Fruit fly (Drosophila melanogaster) whole organism, embryonic: ENCODE results near the gene Cad88C.

Experiments used
- ATbp ChIP-seq: fragments of 200-800 bp; sonication (Bioruptor generic); optimal IDR thresholded peaks from 2 replicates; lab custom pipeline; 2017; ENCODE audit warnings: missing biosample characterization, mild to moderate bottlenecking, missing genetic modification characterization, missing genetic modification reagents
- Asciz ChIP-seq: fragments of 200-800 bp; sonication (Bioruptor generic); optimal IDR thresholded peaks from 2 replicates; lab custom pipeline; 2017; ENCODE audit warnings: missing biosample characterization, mild to moderate bottlenecking, missing genetic modification characterization, missing genetic modification reagents
- Atf3 ChIP-seq: fragments of 200-800 bp; sonication (Bioruptor generic); optimal IDR thresholded peaks from 3 replicates; lab custom pipeline; 2016; ENCODE audit warnings: missing biosample characterization, missing genetic modification characterization
- Bdp1 ChIP-seq: fragments of 200-800 bp; sonication (Bioruptor generic); optimal IDR thresholded peaks from 3 replicates; lab custom pipeline; 2016; ENCODE audit warnings: missing biosample characterization, missing genetic modification characterization
- CG10209 ChIP-seq: fragments of 200-800 bp; sonication (Bioruptor generic); optimal IDR thresholded peaks from 3 replicates; lab custom pipeline; 2017; ENCODE audit warnings: missing biosample characterization, mild to moderate bottlenecking, missing genetic modification characterization, missing genetic modification reagents
- CG10274 ChIP-seq: fragments of 200-800 bp; sonication (Bioruptor generic); optimal IDR thresholded peaks from 3 replicates; lab custom pipeline; 2017; ENCODE audit warnings: missing biosample characterization, mild to moderate bottlenecking, missing genetic modification characterization
- CG11560 ChIP-seq: fragments of 200-800 bp; sonication (Bioruptor generic); IDR thresholded peaks from 3 replicates; pipeline ENCODE4 v1.3.6; 2022; ENCODE audit warnings: missing biosample characterization, missing genetic modification characterization
- CG12104 ChIP-seq: fragments of 200-800 bp; sonication (Bioruptor generic); optimal IDR thresholded peaks from 3 replicates; lab custom pipeline; 2016; ENCODE audit warnings: missing biosample characterization, missing genetic modification characterization
- CG12659 ChIP-seq: fragments of 200-800 bp; sonication (Bioruptor generic); optimal IDR thresholded peaks from 3 replicates; lab custom pipeline; 2017; ENCODE audit warnings: mild to moderate bottlenecking, missing biosample characterization, missing genetic modification reagents, missing genetic modification characterization
- CG13775 ChIP-seq: fragments of 200-800 bp; sonication (Bioruptor generic); optimal IDR thresholded peaks from 3 replicates; lab custom pipeline; 2017; ENCODE audit warnings: missing biosample characterization, mild to moderate bottlenecking, missing genetic modification characterization
- CG14667 ChIP-seq: fragments of 200-800 bp; sonication (Bioruptor generic); IDR thresholded peaks from 2 replicates; pipeline ENCODE4 v1.3.6; 2022; ENCODE audit warnings: missing biosample characterization, missing genetic modification characterization
- CG15011 ChIP-seq: fragments of 200-800 bp; sonication (Bioruptor generic); optimal IDR thresholded peaks from 3 replicates; lab custom pipeline; 2018; ENCODE audit warnings: missing biosample characterization, mild to moderate bottlenecking, missing genetic modification characterization
- CG15479 ChIP-seq: fragments of 200-800 bp; sonication (Bioruptor generic); optimal IDR thresholded peaks from 3 replicates; lab custom pipeline; 2019; ENCODE audit warnings: missing biosample characterization, mild to moderate bottlenecking, missing genetic modification characterization, moderate library complexity
- CG15696 ChIP-seq: fragments of 200-800 bp; sonication (Bioruptor generic); optimal IDR thresholded peaks from 2 replicates; lab custom pipeline; 2019; ENCODE audit warnings: missing biosample characterization, mild to moderate bottlenecking, missing genetic modification characterization, moderate library complexity
- CG16815 ChIP-seq: fragments of 200-800 bp; sonication (Bioruptor generic); optimal IDR thresholded peaks from 3 replicates; lab custom pipeline; 2017; ENCODE audit warnings: missing biosample characterization, mild to moderate bottlenecking, missing genetic modification characterization
- CG18619 ChIP-seq: fragments of 200-800 bp; sonication (Bioruptor generic); optimal IDR thresholded peaks from 3 replicates; lab custom pipeline; 2017; ENCODE audit warnings: missing biosample characterization, mild to moderate bottlenecking, missing genetic modification characterization
- CG18764 ChIP-seq: fragments of 200-800 bp; sonication (Bioruptor generic); optimal IDR thresholded peaks from 3 replicates; lab custom pipeline; 2016; ENCODE audit warnings: missing biosample characterization, missing genetic modification characterization
- CG2875 ChIP-seq: fragments of 200-800 bp; sonication (Bioruptor generic); optimal IDR thresholded peaks from 2 replicates; lab custom pipeline; 2017; ENCODE audit warnings: missing biosample characterization, mild to moderate bottlenecking, missing genetic modification characterization, missing genetic modification reagents
- CG31441 ChIP-seq: fragments of 200-800 bp; sonication (Bioruptor generic); IDR thresholded peaks from 2 replicates; pipeline ENCODE4 v1.3.6; 2022; ENCODE audit warnings: missing biosample characterization, missing genetic modification characterization
- CG4328 ChIP-seq: fragments of 200-800 bp; sonication (Bioruptor generic); optimal IDR thresholded peaks from 3 replicates; lab custom pipeline; 2017; ENCODE audit warnings: missing biosample characterization, missing genetic modification reagents, missing genetic modification characterization
- CG6654 ChIP-seq: fragments of 200-800 bp; sonication (Bioruptor generic); optimal IDR thresholded peaks from 2 replicates; lab custom pipeline; 2017; ENCODE audit warnings: missing biosample characterization, mild to moderate bottlenecking, missing genetic modification characterization
- CG7271 ChIP-seq: fragments of 200-800 bp; sonication (Bioruptor generic); optimal IDR thresholded peaks from 2 replicates; lab custom pipeline; 2018; ENCODE audit warnings: missing biosample characterization, mild to moderate bottlenecking, missing genetic modification characterization, moderate library complexity
- CG8281 ChIP-seq: fragments of 200-800 bp; sonication (Bioruptor generic); optimal IDR thresholded peaks from 2 replicates; lab custom pipeline; 2018; ENCODE audit warnings: missing biosample characterization, mild to moderate bottlenecking, missing genetic modification characterization, moderate library complexity
- CG8290 ChIP-seq, 3 experiments: fragments of 200-800 bp; sonication (Bioruptor generic); optimal IDR thresholded peaks; 2 replicates each; lab custom pipeline; 2016 to 2019; ENCODE audit warnings: missing biosample characterization in 3 of 3, missing genetic modification characterization in 3 of 3, mild to moderate bottlenecking in 2 of 3, moderate library complexity in 1 of 3
- CG9727 ChIP-seq: fragments of 200-800 bp; sonication (Bioruptor generic); optimal IDR thresholded peaks from 3 replicates; lab custom pipeline; 2017; ENCODE audit warnings: missing biosample characterization, mild to moderate bottlenecking, missing genetic modification characterization
- CTCF ChIP-seq: fragments of 200-800 bp; sonication (Bioruptor generic); optimal IDR thresholded peaks from 2 replicates; lab custom pipeline; 2017; ENCODE audit warnings: missing biosample characterization, mild to moderate bottlenecking, missing genetic modification characterization, moderate library complexity
- CrebB ChIP-seq: fragments of 200-800 bp; sonication (Bioruptor generic); optimal IDR thresholded peaks from 3 replicates; lab custom pipeline; 2018; ENCODE audit warnings: missing biosample characterization, mild to moderate bottlenecking, missing genetic modification characterization
- Deaf1 ChIP-seq: fragments of 200-800 bp; optimal IDR thresholded peaks from 3 replicates; lab custom pipeline; 2019; ENCODE audit warnings: missing biosample characterization, mild to moderate bottlenecking, missing genetic modification characterization, moderate library complexity
- Dip2 ChIP-seq: fragments of 200-800 bp; sonication (Bioruptor generic); IDR thresholded peaks from 2 replicates; pipeline ENCODE4 v1.3.6; 2022; ENCODE audit warnings: missing biosample characterization, missing genetic modification characterization
- E2f2 ChIP-seq: fragments of 200-800 bp; sonication (Bioruptor generic); IDR thresholded peaks from 2 replicates; pipeline ENCODE4 v1.3.6; 2022; ENCODE audit warnings: missing biosample characterization, missing genetic modification characterization
- Eip74EF ChIP-seq, 2 experiments: fragments of 200-800 bp in 1 of 2; fragments of >200 bp in 1 of 2; sonication (Bioruptor generic) in 1 of 2; optimal IDR thresholded peaks; 2 replicates each; lab custom pipeline; 2017 to 2019; ENCODE audit warnings: missing biosample characterization in 2 of 2, missing genetic modification characterization in 2 of 2, mild to moderate bottlenecking in 1 of 2, moderate library complexity in 1 of 2
- Ets65A ChIP-seq: fragments of 200-800 bp; sonication (Bioruptor generic); peaks from one replicate; lab custom pipeline; 2016; ENCODE audit warnings: missing biosample characterization, missing genetic modification characterization
- GATAe ChIP-seq: fragments of 200-800 bp; sonication (Bioruptor generic); conservative IDR thresholded peaks from 2 replicates; pipeline ENCODE4 v1.3.6; 2022; ENCODE audit warnings: missing biosample characterization, missing genetic modification characterization
- Jarid2 ChIP-seq: fragments of 200-800 bp; sonication (Bioruptor generic); optimal IDR thresholded peaks from 3 replicates; lab custom pipeline; 2017; ENCODE audit warnings: mild to moderate bottlenecking, missing biosample characterization, missing genetic modification reagents, missing genetic modification characterization
- Mes4 ChIP-seq: fragments of 200-800 bp; sonication (Bioruptor generic); optimal IDR thresholded peaks from 2 replicates; lab custom pipeline; 2016; ENCODE audit warnings: missing biosample characterization, missing genetic modification characterization
- ac ChIP-seq: fragments of 200-800 bp; sonication (Bioruptor generic); optimal IDR thresholded peaks from 3 replicates; lab custom pipeline; 2017; ENCODE audit warnings: missing biosample characterization, mild to moderate bottlenecking, missing genetic modification characterization
- ash1 ChIP-seq: fragments of 200-800 bp; sonication (Bioruptor generic); optimal IDR thresholded peaks from 2 replicates; lab custom pipeline; 2018; ENCODE audit warnings: missing biosample characterization, mild to moderate bottlenecking, missing genetic modification characterization
- bab2 ChIP-seq: fragments of 200-800 bp; sonication (Bioruptor generic); optimal IDR thresholded peaks from 2 replicates; lab custom pipeline; 2016; ENCODE audit warnings: missing biosample characterization, missing genetic modification characterization
- chif ChIP-seq, 2 experiments: fragments of 200-800 bp; sonication (Bioruptor generic); optimal IDR thresholded peaks; 3 replicates each; lab custom pipeline; 2016; ENCODE audit warnings: missing biosample characterization in 2 of 2, missing genetic modification characterization in 2 of 2
- ci ChIP-seq: fragments of 200-800 bp; sonication (Bioruptor generic); IDR thresholded peaks from 3 replicates; pipeline ENCODE4 v1.3.6; 2022; ENCODE audit warnings: missing biosample characterization, missing genetic modification characterization
- crc ChIP-seq: fragments of 200-800 bp; sonication (Bioruptor generic); optimal IDR thresholded peaks from 2 replicates; lab custom pipeline; 2016; ENCODE audit warnings: missing biosample characterization, missing genetic modification characterization
- en ChIP-seq: fragments of 200-800 bp; sonication (Bioruptor generic); optimal IDR thresholded peaks from 2 replicates; lab custom pipeline; 2016; ENCODE audit warnings: missing biosample characterization, missing genetic modification characterization
- jing ChIP-seq: fragments of 200-800 bp; sonication (Bioruptor generic); optimal IDR thresholded peaks from 2 replicates; lab custom pipeline; 2018; ENCODE audit warnings: missing biosample characterization, mild to moderate bottlenecking, missing genetic modification characterization
- lilli ChIP-seq: fragments of 200-800 bp; sonication (Bioruptor generic); optimal IDR thresholded peaks from 3 replicates; lab custom pipeline; 2016; ENCODE audit warnings: missing biosample characterization, missing genetic modification characterization
- pros ChIP-seq: fragments of 200-800 bp; sonication (Bioruptor generic); optimal IDR thresholded peaks from 3 replicates; lab custom pipeline; 2019; ENCODE audit warnings: missing biosample characterization, mild to moderate bottlenecking, missing genetic modification characterization, moderate library complexity
- pum ChIP-seq: fragments of 200-800 bp; sonication (Bioruptor generic); optimal IDR thresholded peaks from 2 replicates; lab custom pipeline; 2016; ENCODE audit warnings: missing biosample characterization, missing genetic modification characterization
- sc ChIP-seq, 3 experiments: fragments of >200 bp in 2 of 3; fragments of 200-800 bp in 1 of 3; sonication (Bioruptor generic) in 1 of 3; optimal IDR thresholded peaks; 2 replicates in 2 of 3; 3 replicates in 1 of 3; lab custom pipeline; 2017; ENCODE audit warnings: mild to moderate bottlenecking in 1 of 3, missing biosample characterization in 1 of 3, missing genetic modification characterization in 1 of 3, missing genetic modification reagents in 1 of 3
- ssp ChIP-seq: fragments of 200-800 bp; sonication (Bioruptor generic); IDR thresholded peaks from 2 replicates; pipeline ENCODE4 v1.3.6; 2022; ENCODE audit warnings: missing biosample characterization, missing genetic modification characterization
- stwl ChIP-seq: fragments of 200-800 bp; sonication (Bioruptor generic); optimal IDR thresholded peaks from 3 replicates; lab custom pipeline; 2018; ENCODE audit warnings: missing biosample characterization, mild to moderate bottlenecking, missing genetic modification characterization, moderate library complexity
- twi ChIP-seq: fragments of 200-800 bp; optimal IDR thresholded peaks from 2 replicates; lab custom pipeline; 2019; ENCODE audit warnings: missing biosample characterization, mild to moderate bottlenecking, missing genetic modification characterization, moderate library complexity

Cad88C gene

DNA sequence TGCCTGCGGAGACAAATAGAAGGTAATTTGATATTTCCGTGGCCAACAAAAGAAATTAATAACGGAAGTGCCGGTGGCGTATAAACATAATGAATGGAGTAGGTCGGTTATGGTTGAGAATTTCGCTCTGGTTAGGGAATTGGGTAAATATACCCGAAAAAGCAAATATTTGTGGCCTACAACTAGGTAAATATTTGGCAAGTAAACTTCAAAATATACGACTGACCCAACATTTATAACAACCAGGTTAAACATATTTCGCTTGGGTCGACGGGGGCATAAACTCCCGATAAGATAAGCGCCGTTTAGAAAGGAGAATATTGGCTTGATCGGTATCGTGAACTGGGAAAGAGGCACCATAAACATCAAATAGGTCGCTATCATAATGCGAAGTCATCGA, 40.6 kb downstream of the Cad88C start (continued):
- peak; percentile 17 for TF ChIP-seq CG12104
- TF ChIP-seq CG9727 (GFP tag; lab: Kevin White, UChicago): peak; percentile 82
- TF ChIP-seq CG2875 (GFP tag; lab: Kevin White, UChicago): peak; percentile 51
- TF ChIP-seq E2f2 (GFP tag; lab: Robert Waterston, UW): 0 out of 2 replicates have a peak, but pooled peaks have one; percentile 17
- TF ChIP-seq en (GFP tag; lab: Kevin White, UChicago): no peak
- no peak for TF ChIP-seq sc (optimal IDR thresholded peaks at IDR 0.05; lab: Kevin White, UChicago)
- peak; percentile 43 for TF ChIP-seq sc (GFP tag; optimal IDR thresholded peaks at IDR 0.05; lab: Kevin White, UChicago)
- TF ChIP-seq ssp: no peak
- TF ChIP-seq CG6654 (GFP tag; lab: Kevin White, UChicago): no peak
- TF ChIP-seq Atf3 (GFP tag; lab: Kevin White, UChicago): no peak
- TF ChIP-seq chif (GFP tag; optimal IDR thresholded peaks at IDR 0.05; lab: Kevin White, UChicago): peak in 1 of 2 experiments; percentile 22
- TF ChIP-seq Deaf1 (tag; lab: Kevin White, UChicago): no peak
- peak; percentile 97 for TF ChIP-seq CG15696 (tag; lab: Kevin White, UChicago)
- no peak for TF ChIP-seq GATAe
- TF ChIP-seq CG8290 (GFP tag; optimal IDR thresholded peaks at IDR 0.05; lab: Kevin White, UChicago): no peak
- TF ChIP-seq CG8290 (tag; optimal IDR thresholded peaks at IDR 0.05; lab: Kevin White, UChicago): peak in 1 of 2 experiments; percentile 86
- peak; percentile 53 for TF ChIP-seq CG18619 (GFP tag; lab: Kevin White, UChicago)
- no peak for TF ChIP-seq CG12659
- peak; percentile 24 for TF ChIP-seq ash1
- peak; percentile 62 for TF ChIP-seq ATbp (GFP tag; lab: Kevin White, UChicago)
- peak; percentile 68 for TF ChIP-seq CG15011 (GFP tag; lab: Kevin White, UChicago)
- no peak for TF ChIP-seq Bdp1 (GFP tag; lab: Kevin White, UChicago)
- peak; percentile 30 for TF ChIP-seq CG13775 (GFP tag; lab: Kevin White, UChicago)
- no peak for TF ChIP-seq pum
- peak; percentile 7 for TF ChIP-seq CG4328
- TF ChIP-seq CrebB (tag; lab: Kevin White, UChicago): peak; percentile 78
- peak; percentile 82 for TF ChIP-seq Asciz
- TF ChIP-seq crc (GFP tag; lab: Kevin White, UChicago): no peak
- no peak for TF ChIP-seq CG14667 (GFP tag; lab: Robert Waterston, UW)
- peak; percentile 10 for TF ChIP-seq bab2 (GFP tag; lab: Kevin White, UChicago)
- TF ChIP-seq Ets65A (GFP tag; lab: Kevin White, UChicago): peak; percentile 31
- TF ChIP-seq Eip74EF (GFP tag; optimal IDR thresholded peaks at IDR 0.05; lab: Kevin White, UChicago): peak in 1 of 2 experiments; percentile 12
- TF ChIP-seq lilli (GFP tag; lab: Kevin White, UChicago): no peak
- no peak for TF ChIP-seq jing (GFP tag; lab: Kevin White, UChicago)
- TF ChIP-seq CG16815 (GFP tag; lab: Kevin White, UChicago): no peak
- TF ChIP-seq pros (GFP tag; lab: Kevin White, UChicago): peak; percentile 3
- TF ChIP-seq CG11560 (tag; lab: Robert Waterston, UW): no peak
- no peak; the same call in 1 of the 2 replicates for TF ChIP-seq CG31441 (GFP tag; lab: Robert Waterston, UW)
- TF ChIP-seq CG8281 (tag; lab: Kevin White, UChicago): no peak
- TF ChIP-seq ci (GFP tag; lab: Robert Waterston, UW): 0 out of 3 replicates have a peak, but pooled peaks have one; percentile 55
- TF ChIP-seq CG10274 (GFP tag; lab: Kevin White, UChicago): peak; percentile 3
- TF ChIP-seq CG15479: peak; percentile 61
- peak; percentile 38 for TF ChIP-seq Jarid2 (GFP tag; lab: Kevin White, UChicago)
- peak; percentile 94 for TF ChIP-seq ac (GFP tag; lab: Kevin White, UChicago)
- TF ChIP-seq CG7271 (tag; lab: Kevin White, UChicago): peak; percentile 87
- TF ChIP-seq twi (tag; lab: Kevin White, UChicago): peak; percentile 46
- TF ChIP-seq Dip2: no peak
- TF ChIP-seq CG18764: peak; percentile 6
- TF ChIP-seq Mes4: no peak
- peak; percentile 52 for TF ChIP-seq stwl (tag; lab: Kevin White, UChicago)
- peak; percentile 59 for TF ChIP-seq CG10209 (GFP tag; lab: Kevin White, UChicago)
- TF ChIP-seq CTCF (GFP tag; lab: Kevin White, UChicago): peak; percentile 32
